Worm (Caenorhabditis elegans) whole organism, mixed stage, embryonic: ENCODE results near the gene ZC13.1.

Experiments
- bed-3 ChIP-seq: fragments of 200-800 bp; sonication (Bioruptor generic); optimal IDR thresholded peaks from 3 replicates; lab custom pipeline; 2018; ENCODE audit warnings: mild to moderate bottlenecking, missing genetic modification characterization, moderate library complexity, missing compliant biosample characterization
- blmp-1 ChIP-seq: fragments of 150-350 bp; optimal IDR thresholded peaks from 2 replicates; lab custom pipeline; 2014; ENCODE audit warnings: missing biosample characterization, missing genetic modification characterization
- ceh-43 ChIP-seq: fragments of 200-800 bp; sonication (Bioruptor generic); optimal IDR thresholded peaks from 2 replicates; lab custom pipeline; 2018; ENCODE audit warnings: mild to moderate bottlenecking, missing genetic modification characterization, moderate library complexity, missing compliant biosample characterization
- elt-1 ChIP-seq: sonication (generic microtip); optimal IDR thresholded peaks from 2 replicates; lab custom pipeline; 2017; ENCODE audit warnings: missing genetic modification characterization, mild to moderate bottlenecking, missing compliant biosample characterization, antibody characterized with exemption, moderate library complexity, borderline replicate concordance; ENCODE audit not compliant: insufficient read depth
- lin-13 ChIP-seq: fragments of 150-350 bp; optimal IDR thresholded peaks from 2 replicates; lab custom pipeline; 2014; ENCODE audit warnings: missing biosample characterization, missing genetic modification characterization
- mab-5 ChIP-seq: fragments of 150-350 bp; optimal IDR thresholded peaks from 2 replicates; lab custom pipeline; 2014; ENCODE audit warnings: missing biosample characterization, missing genetic modification characterization
- nhr-12 ChIP-seq: fragments of 150-350 bp; optimal IDR thresholded peaks from 2 replicates; lab custom pipeline; 2014; ENCODE audit warnings: missing biosample characterization, missing genetic modification characterization
- nhr-237 ChIP-seq: fragments of 150-350 bp; optimal IDR thresholded peaks from 2 replicates; lab custom pipeline; 2014; ENCODE audit warnings: missing biosample characterization, missing genetic modification characterization
- nhr-28 ChIP-seq: fragments of 150-350 bp; optimal IDR thresholded peaks from 2 replicates; lab custom pipeline; 2014; ENCODE audit warnings: missing biosample characterization, missing genetic modification characterization
- nhr-76 ChIP-seq: sonication (generic microtip); optimal IDR thresholded peaks from 2 replicates; lab custom pipeline; 2017; ENCODE audit warnings: missing biosample characterization, missing genetic modification characterization
- pha-4 ChIP-seq: fragments of 150-350 bp; optimal IDR thresholded peaks from 2 replicates; lab custom pipeline; 2018; ENCODE audit warnings: missing biosample characterization, missing genetic modification reagents, missing genetic modification characterization
- unc-120 ChIP-seq: sonication (generic microtip); optimal IDR thresholded peaks from 2 replicates; lab custom pipeline; 2017; ENCODE audit warnings: missing genetic modification characterization, missing compliant biosample characterization; ENCODE audit not compliant: poor library complexity, severe bottlenecking
- unc-62 ChIP-seq: fragments of 150-350 bp; optimal IDR thresholded peaks from 2 replicates; lab custom pipeline; 2014; ENCODE audit warnings: missing biosample characterization, missing genetic modification reagents, missing genetic modification characterization

DNA sequence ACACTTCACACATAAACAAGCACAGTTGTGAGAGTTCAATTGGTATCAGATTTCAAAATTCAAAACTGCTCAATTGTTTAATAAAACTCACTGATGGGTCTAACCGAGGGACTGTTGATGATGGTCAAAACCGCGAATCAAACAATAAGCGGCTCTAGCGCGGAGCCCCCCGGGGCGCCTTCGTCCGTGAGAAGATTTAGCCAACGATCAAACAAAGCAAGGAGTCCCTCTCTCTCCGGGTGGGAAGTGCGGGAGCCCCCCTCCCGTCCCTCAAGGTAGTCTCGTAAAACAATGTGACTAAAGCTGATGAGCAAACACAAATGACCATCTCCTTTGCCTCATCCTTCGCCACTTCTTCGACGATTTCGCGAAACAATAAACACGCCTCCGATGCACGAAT lies 19.4 kb upstream of the ZC13.1 start:
- TF ChIP-seq ceh-43 (GFP tag; lab: Kevin White, UChicago) (no peak), pha-4 (tag; lab: Kevin White, UChicago) (peak; percentile 27), bed-3 (GFP tag; lab: Kevin White, UChicago) (no peak), unc-120 (no peak), nhr-12 (tag; lab: Kevin White, UChicago) (no peak), nhr-28 (tag; lab: Kevin White, UChicago) (no peak), unc-62 (no peak), nhr-76 (tag; lab: Kevin White, UChicago) (no peak), elt-1 (no peak), mab-5 (tag; lab: Kevin White, UChicago) (no peak), blmp-1 (tag; lab: Kevin White, UChicago) (no peak), lin-13 (no peak), nhr-237 (tag; lab: Kevin White, UChicago) (no peak)
